Fruit fly (Drosophila melanogaster) whole organism, embryonic: ENCODE results near the gene CG6923.
A peak's percentile ranks its signal among the peaks of the same experiment; 100 is the strongest.

Experiments used
- ATbp ChIP-seq: fragments of 200-800 bp; sonication (Bioruptor generic); optimal IDR thresholded peaks from 2 replicates; lab custom pipeline; 2017; ENCODE audit warnings: missing biosample characterization, mild to moderate bottlenecking, missing genetic modification characterization, missing genetic modification reagents
- Abd-B ChIP-seq: fragments of 200-800 bp; sonication (Bioruptor generic); optimal IDR thresholded peaks from 2 replicates; lab custom pipeline; 2018; ENCODE audit warnings: missing biosample characterization, mild to moderate bottlenecking, missing genetic modification characterization, moderate library complexity
- CG11723 ChIP-seq: fragments of 200-800 bp; sonication (Bioruptor generic); optimal IDR thresholded peaks from 2 replicates; lab custom pipeline; 2017; ENCODE audit warnings: missing biosample characterization, mild to moderate bottlenecking, missing genetic modification characterization
- CG12236 ChIP-seq: fragments of 200-800 bp; sonication (Bioruptor generic); optimal IDR thresholded peaks from 2 replicates; lab custom pipeline; 2016; ENCODE audit warnings: missing biosample characterization, missing genetic modification characterization
- CG13123 ChIP-seq: fragments of 200-800 bp; sonication (Bioruptor generic); optimal IDR thresholded peaks from 2 replicates; lab custom pipeline; 2016; ENCODE audit warnings: missing biosample characterization, missing genetic modification characterization
- CG14441 ChIP-seq: fragments of 200-800 bp; sonication (Bioruptor generic); IDR thresholded peaks from 2 replicates; pipeline ENCODE4 v1.3.6; 2022; ENCODE audit warnings: missing biosample characterization, missing genetic modification characterization
- CG14860 ChIP-seq: fragments of 200-800 bp; sonication (Bioruptor generic); IDR thresholded peaks from 3 replicates; pipeline ENCODE4 v1.3.6; 2022; ENCODE audit warnings: missing biosample characterization, missing genetic modification characterization; ENCODE audit not compliant: partially characterized antibody
- CG1647 ChIP-seq: fragments of 200-800 bp; sonication (Bioruptor generic); optimal IDR thresholded peaks from 3 replicates; lab custom pipeline; 2016; ENCODE audit warnings: missing biosample characterization, missing genetic modification characterization
- CG17328 ChIP-seq: fragments of 200-800 bp; sonication (Bioruptor generic); IDR thresholded peaks from 2 replicates; pipeline ENCODE4 v1.3.6; 2022; ENCODE audit warnings: missing biosample characterization, missing genetic modification characterization
- CG17568 ChIP-seq: fragments of 200-800 bp; sonication (Bioruptor generic); optimal IDR thresholded peaks from 2 replicates; lab custom pipeline; 2018; ENCODE audit warnings: missing biosample characterization, mild to moderate bottlenecking, missing genetic modification characterization, moderate library complexity
- CG2202 ChIP-seq: fragments of 200-800 bp; sonication (Bioruptor generic); optimal IDR thresholded peaks from 2 replicates; lab custom pipeline; 2018; ENCODE audit warnings: missing biosample characterization, mild to moderate bottlenecking, missing genetic modification characterization
- CG30403 ChIP-seq: fragments of 200-800 bp; sonication (Bioruptor generic); optimal IDR thresholded peaks from 3 replicates; lab custom pipeline; 2016; ENCODE audit warnings: missing biosample characterization, missing genetic modification characterization
- CG30431 ChIP-seq: fragments of 200-800 bp; sonication (Bioruptor generic); optimal IDR thresholded peaks from 2 replicates; lab custom pipeline; 2017; ENCODE audit warnings: missing biosample characterization, missing genetic modification characterization
- CG3847 ChIP-seq: fragments of 200-800 bp; sonication (Bioruptor generic); IDR thresholded peaks from 2 replicates; pipeline ENCODE4 v1.3.6; 2022; ENCODE audit warnings: missing biosample characterization, missing genetic modification characterization
- CG42726 ChIP-seq: fragments of 200-800 bp; sonication (Bioruptor generic); IDR thresholded peaks from 2 replicates; pipeline ENCODE4 v1.3.6; 2022; ENCODE audit warnings: missing biosample characterization, missing genetic modification characterization; ENCODE audit not compliant: partially characterized antibody
- CG4730 ChIP-seq: fragments of 200-800 bp; sonication (Bioruptor generic); IDR thresholded peaks from 2 replicates; pipeline ENCODE4 v1.3.6; 2022; ENCODE audit warnings: missing biosample characterization, missing genetic modification characterization
- CG8359 ChIP-seq: fragments of 200-800 bp; sonication (Bioruptor generic); optimal IDR thresholded peaks from 2 replicates; lab custom pipeline; 2017; ENCODE audit warnings: missing biosample characterization, mild to moderate bottlenecking, missing genetic modification characterization, borderline replicate concordance
- CG8944 ChIP-seq: fragments of 200-800 bp; sonication (Bioruptor generic); optimal IDR thresholded peaks from 3 replicates; lab custom pipeline; 2016; ENCODE audit warnings: missing biosample characterization, missing genetic modification characterization
- Camta ChIP-seq: fragments of 200-800 bp; sonication (Bioruptor generic); optimal IDR thresholded peaks from 2 replicates; lab custom pipeline; 2016; ENCODE audit warnings: missing biosample characterization, missing genetic modification characterization
- Dbx ChIP-seq: fragments of 200-800 bp; sonication (Bioruptor generic); IDR thresholded peaks from 3 replicates; pipeline ENCODE4 v1.3.6; 2022; ENCODE audit warnings: missing biosample characterization, missing genetic modification characterization
- Dek ChIP-seq: fragments of 200-800 bp; sonication (Bioruptor generic); optimal IDR thresholded peaks from 3 replicates; lab custom pipeline; 2019; ENCODE audit warnings: missing biosample characterization, mild to moderate bottlenecking, missing genetic modification characterization, moderate library complexity
- Fer1 ChIP-seq: fragments of 200-800 bp; sonication (Bioruptor generic); optimal IDR thresholded peaks from 2 replicates; lab custom pipeline; 2017; ENCODE audit warnings: missing biosample characterization, mild to moderate bottlenecking, missing genetic modification characterization
- HLH54F ChIP-seq: fragments of 200-800 bp; sonication (Bioruptor generic); optimal IDR thresholded peaks from 3 replicates; lab custom pipeline; 2016; ENCODE audit warnings: missing biosample characterization, missing genetic modification characterization
- Hand ChIP-seq: fragments of 200-800 bp; sonication (Bioruptor generic); optimal IDR thresholded peaks from 2 replicates; lab custom pipeline; 2017; ENCODE audit warnings: mild to moderate bottlenecking, missing biosample characterization, missing genetic modification reagents, missing genetic modification characterization
- Myb ChIP-seq: fragments of 200-800 bp; sonication (Bioruptor generic); optimal IDR thresholded peaks from 2 replicates; lab custom pipeline; 2016; ENCODE audit warnings: missing biosample characterization, missing genetic modification characterization
- NfI ChIP-seq: fragments of 200-800 bp; sonication (Bioruptor generic); optimal IDR thresholded peaks from 3 replicates; lab custom pipeline; 2018; ENCODE audit warnings: missing biosample characterization, mild to moderate bottlenecking, missing genetic modification characterization, moderate library complexity
- Opbp ChIP-seq: fragments of 200-800 bp; sonication (Bioruptor generic); IDR thresholded peaks from 3 replicates; pipeline ENCODE4 v1.3.6; 2022; ENCODE audit warnings: missing biosample characterization, missing genetic modification characterization; ENCODE audit not compliant: partially characterized antibody
- PHDP ChIP-seq: fragments of 200-800 bp; sonication (Bioruptor generic); optimal IDR thresholded peaks from 3 replicates; lab custom pipeline; 2018; ENCODE audit warnings: missing biosample characterization, mild to moderate bottlenecking, missing genetic modification characterization, moderate library complexity
- Ssrp ChIP-seq: fragments of 200-800 bp; sonication (Bioruptor generic); optimal IDR thresholded peaks from 2 replicates; lab custom pipeline; 2018; ENCODE audit warnings: missing biosample characterization, mild to moderate bottlenecking, missing genetic modification characterization, moderate library complexity
- az2 ChIP-seq: fragments of 200-800 bp; sonication (Bioruptor generic); optimal IDR thresholded peaks from 3 replicates; lab custom pipeline; 2016; ENCODE audit warnings: missing biosample characterization, missing genetic modification characterization
- bcd ChIP-seq: fragments of 200-800 bp; sonication (Bioruptor generic); optimal IDR thresholded peaks from 2 replicates; lab custom pipeline; 2017; ENCODE audit warnings: missing biosample characterization, mild to moderate bottlenecking, missing genetic modification characterization
- bigmax ChIP-seq: fragments of 200-800 bp; sonication (Bioruptor generic); optimal IDR thresholded peaks from 2 replicates; lab custom pipeline; 2018; ENCODE audit warnings: missing biosample characterization, mild to moderate bottlenecking, missing genetic modification characterization
- bsh ChIP-seq, 2 experiments: fragments of 200-800 bp; sonication (Bioruptor generic); optimal IDR thresholded peaks; 2 replicates each; lab custom pipeline; 2017 to 2018; ENCODE audit warnings: mild to moderate bottlenecking in 2 of 2, missing biosample characterization in 2 of 2, missing genetic modification characterization in 2 of 2, moderate library complexity in 1 of 2
- cg ChIP-seq: fragments of 200-800 bp; sonication (Bioruptor generic); optimal IDR thresholded peaks from 3 replicates; lab custom pipeline; 2019; ENCODE audit warnings: missing biosample characterization, mild to moderate bottlenecking, missing genetic modification characterization, moderate library complexity
- chn ChIP-seq: fragments of 200-800 bp; sonication (Bioruptor generic); optimal IDR thresholded peaks from 2 replicates; lab custom pipeline; 2016; ENCODE audit warnings: missing biosample characterization, missing genetic modification characterization
- en ChIP-seq: fragments of 200-800 bp; sonication (Bioruptor generic); optimal IDR thresholded peaks from 2 replicates; lab custom pipeline; 2016; ENCODE audit warnings: missing biosample characterization, missing genetic modification characterization
- fu2 ChIP-seq: fragments of 200-800 bp; sonication (Bioruptor generic); optimal IDR thresholded peaks from 2 replicates; lab custom pipeline; 2016; ENCODE audit warnings: missing biosample characterization, missing genetic modification characterization
- gce ChIP-seq: fragments of 200-800 bp; sonication (Bioruptor generic); IDR thresholded peaks from 3 replicates; pipeline ENCODE4 v1.3.6; 2022; ENCODE audit warnings: missing biosample characterization, missing genetic modification characterization
- gfzf ChIP-seq: fragments of 200-800 bp; sonication (Bioruptor generic); optimal IDR thresholded peaks from 2 replicates; lab custom pipeline; 2016; ENCODE audit warnings: missing biosample characterization, mild to moderate bottlenecking, missing genetic modification characterization, moderate library complexity
- her ChIP-seq: fragments of 200-800 bp; sonication (Bioruptor generic); optimal IDR thresholded peaks from 2 replicates; lab custom pipeline; 2016; ENCODE audit warnings: missing biosample characterization, missing genetic modification characterization
- ind ChIP-seq: fragments of 200-800 bp; sonication (Bioruptor generic); optimal IDR thresholded peaks from 3 replicates; lab custom pipeline; 2016; ENCODE audit warnings: missing biosample characterization, missing genetic modification characterization
- luna ChIP-seq: fragments of 200-800 bp; sonication (Bioruptor generic); optimal IDR thresholded peaks from 2 replicates; lab custom pipeline; 2016; ENCODE audit warnings: missing biosample characterization, missing genetic modification characterization
- nom ChIP-seq: fragments of 200-800 bp; sonication (Bioruptor generic); optimal IDR thresholded peaks from 2 replicates; lab custom pipeline; 2017; ENCODE audit warnings: missing biosample characterization, missing genetic modification characterization, mild to moderate bottlenecking, moderate library complexity, missing genetic modification reagents
- oc ChIP-seq: fragments of 200-800 bp; sonication (Bioruptor generic); optimal IDR thresholded peaks from 2 replicates; lab custom pipeline; 2018; ENCODE audit warnings: missing biosample characterization, mild to moderate bottlenecking, missing genetic modification characterization, moderate library complexity
- pum ChIP-seq: fragments of 200-800 bp; sonication (Bioruptor generic); optimal IDR thresholded peaks from 2 replicates; lab custom pipeline; 2016; ENCODE audit warnings: missing biosample characterization, missing genetic modification characterization
- sd ChIP-seq: fragments of 200-800 bp; sonication (Bioruptor generic); optimal IDR thresholded peaks from 3 replicates; lab custom pipeline; 2018; ENCODE audit warnings: missing biosample characterization, mild to moderate bottlenecking, missing genetic modification characterization, moderate library complexity
- seq ChIP-seq: fragments of 200-800 bp; sonication (Bioruptor generic); IDR thresholded peaks from 2 replicates; pipeline ENCODE4 v1.3.6; 2022; ENCODE audit warnings: missing biosample characterization, missing genetic modification characterization
- sr ChIP-seq: fragments of 200-800 bp; sonication (Bioruptor generic); IDR thresholded peaks from 3 replicates; pipeline ENCODE4 v1.3.6; 2022; ENCODE audit warnings: missing biosample characterization, missing genetic modification characterization
- trem ChIP-seq: fragments of 200-800 bp; optimal IDR thresholded peaks from 3 replicates; lab custom pipeline; 2019; ENCODE audit warnings: missing biosample characterization, mild to moderate bottlenecking, missing genetic modification characterization, moderate library complexity
- unc-4 ChIP-seq: fragments of 200-800 bp; sonication (Bioruptor generic); IDR thresholded peaks from 2 replicates; pipeline ENCODE4 v1.3.6; 2022; ENCODE audit warnings: missing biosample characterization, missing genetic modification characterization; ENCODE audit not compliant: partially characterized antibody

Gene CG6923

DNA sequence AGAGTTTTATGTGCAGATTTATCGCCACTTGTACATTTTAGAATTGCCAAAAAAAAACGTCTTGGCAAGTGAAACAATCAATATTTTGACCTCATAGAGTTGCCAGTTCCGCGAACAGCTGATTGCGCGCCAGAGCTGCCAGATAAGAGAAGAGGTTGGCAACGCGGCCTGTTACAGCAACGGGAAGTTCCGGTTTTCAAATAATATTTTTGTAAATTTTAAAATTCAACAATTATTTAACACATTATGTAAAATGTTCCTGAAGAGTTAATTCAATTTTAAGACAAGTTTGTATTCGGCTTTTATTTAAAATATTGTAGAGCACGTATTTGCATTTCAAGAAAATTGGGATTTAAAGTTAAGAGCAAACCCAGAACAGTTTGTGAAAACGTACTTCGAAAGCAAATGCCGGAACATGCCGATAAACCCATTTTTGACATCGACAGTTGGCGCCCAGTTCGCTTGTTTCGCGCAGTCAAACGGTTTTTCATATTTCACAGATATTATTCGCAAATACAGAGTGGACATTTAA lies 36.9 kb upstream of the CG6923 start, which contains the start of the genes prd1 and HisCl1 (continued):
- TF ChIP-seq CG13123 (GFP tag; lab: Kevin White, UChicago): no peak
- no peak for TF ChIP-seq CG42726 (GFP tag; lab: Robert Waterston, UW)
- peak; percentile 50 for TF ChIP-seq fu2 (GFP tag; lab: Kevin White, UChicago)
- TF ChIP-seq unc-4: 0 out of 2 replicates have a peak, but pooled peaks have one; percentile 22
- TF ChIP-seq bsh (GFP tag; optimal IDR thresholded peaks at IDR 0.05; lab: Kevin White, UChicago): no peak
- TF ChIP-seq Dek (tag; lab: Kevin White, UChicago): peak; percentile 69
- no peak for TF ChIP-seq CG4730 (GFP tag; lab: Robert Waterston, UW)
- TF ChIP-seq CG14860 (GFP tag; lab: Robert Waterston, UW): no peak
- peak; percentile 59 for TF ChIP-seq Camta (GFP tag; lab: Kevin White, UChicago)
- peak; percentile 37; the same call in 1 of the 3 replicates for TF ChIP-seq gce (GFP tag; lab: Robert Waterston, UW)
- no peak for TF ChIP-seq oc
- TF ChIP-seq chn (GFP tag; lab: Kevin White, UChicago): peak; percentile 24
- peak; percentile 19 for TF ChIP-seq CG8359 (GFP tag; lab: Kevin White, UChicago)
- TF ChIP-seq NfI (GFP tag; lab: Kevin White, UChicago): peak; percentile 81
- no peak for TF ChIP-seq Hand (GFP tag; lab: Kevin White, UChicago)
- 0 out of 3 replicates have a peak, but pooled peaks have one; percentile 6 for TF ChIP-seq sr
- TF ChIP-seq CG3847: peak; percentile 76
- peak; percentile 55 for TF ChIP-seq CG8944 (GFP tag; lab: Kevin White, UChicago)
- peak; percentile 65 for TF ChIP-seq ind (GFP tag; lab: Kevin White, UChicago)
- peak; percentile 87 for TF ChIP-seq Abd-B (GFP tag; lab: Kevin White, UChicago)
- no peak for TF ChIP-seq CG17568 (GFP tag; lab: Kevin White, UChicago)
- no peak for TF ChIP-seq CG11723 (GFP tag; lab: Kevin White, UChicago)
- peak; percentile 84 for TF ChIP-seq bcd
- TF ChIP-seq CG2202: peak; percentile 31
- peak; percentile 69 for TF ChIP-seq CG14441 (GFP tag; lab: Robert Waterston, UW)
- peak; percentile 43 for TF ChIP-seq pum (GFP tag; lab: Kevin White, UChicago)
- peak; percentile 52 for TF ChIP-seq CG1647 (GFP tag; lab: Kevin White, UChicago)
- no peak for TF ChIP-seq cg (GFP tag; lab: Kevin White, UChicago)
- TF ChIP-seq en (GFP tag; lab: Kevin White, UChicago): peak; percentile 37
- TF ChIP-seq bigmax (GFP tag; lab: Kevin White, UChicago): no peak
- TF ChIP-seq Fer1 (GFP tag; lab: Kevin White, UChicago): peak; percentile 70
- TF ChIP-seq sd: no peak
- no peak for TF ChIP-seq CG12236 (GFP tag; lab: Kevin White, UChicago)
- peak; percentile 72 for TF ChIP-seq Ssrp (tag; lab: Kevin White, UChicago)
- peak; percentile 79 for TF ChIP-seq CG30403 (GFP tag; lab: Kevin White, UChicago)
- TF ChIP-seq seq (GFP tag; lab: Robert Waterston, UW): no peak
- no peak for TF ChIP-seq CG17328 (GFP tag; lab: Robert Waterston, UW)
- peak; percentile 25 for TF ChIP-seq nom (GFP tag; lab: Kevin White, UChicago)
- TF ChIP-seq ATbp (GFP tag; lab: Kevin White, UChicago): peak; percentile 39
- TF ChIP-seq Dbx (GFP tag; lab: Robert Waterston, UW): peak; percentile 66
- TF ChIP-seq trem (tag; lab: Kevin White, UChicago): peak; percentile 56
- TF ChIP-seq PHDP (tag; lab: Kevin White, UChicago): no peak
- peak; percentile 62 for TF ChIP-seq HLH54F (GFP tag; lab: Kevin White, UChicago)
- TF ChIP-seq Opbp (GFP tag; lab: Robert Waterston, UW): no peak
- TF ChIP-seq her (GFP tag; lab: Kevin White, UChicago): no peak
- TF ChIP-seq luna (GFP tag; lab: Kevin White, UChicago): no peak
- peak; percentile 35 for TF ChIP-seq CG30431 (GFP tag; lab: Kevin White, UChicago)
- peak; percentile 85 for TF ChIP-seq Myb (GFP tag; lab: Kevin White, UChicago)
- peak; percentile 64 for TF ChIP-seq az2
- TF ChIP-seq gfzf (GFP tag; lab: Kevin White, UChicago): peak; percentile 19
